Fruit fly (Drosophila melanogaster) whole organism, adult: ENCODE data around the gene b6.

Source experiments
- CG11617 ChIP-seq: fragments of 200-800 bp; sonication (Bioruptor generic); optimal IDR thresholded peaks from 2 replicates; lab custom pipeline; 2017; ENCODE audit warnings: mild to moderate bottlenecking, missing biosample characterization, missing genetic modification reagents, missing genetic modification characterization
- CG12768 ChIP-seq: fragments of 200-800 bp; sonication (Bioruptor generic); optimal IDR thresholded peaks from 2 replicates; lab custom pipeline; 2017; ENCODE audit warnings: missing biosample characterization, missing genetic modification characterization, mild to moderate bottlenecking, moderate library complexity, missing genetic modification reagents
- CG14711 ChIP-seq: fragments of 200-800 bp; sonication (Bioruptor generic); optimal IDR thresholded peaks from 2 replicates; lab custom pipeline; 2018; ENCODE audit warnings: missing biosample characterization, mild to moderate bottlenecking, missing genetic modification characterization, moderate library complexity
- CG1620 ChIP-seq: fragments of 200-800 bp; sonication (Bioruptor generic); optimal IDR thresholded peaks from 2 replicates; lab custom pipeline; 2016; ENCODE audit warnings: missing biosample characterization, missing genetic modification characterization
- CG33017 ChIP-seq: fragments of 200-800 bp; sonication (Bioruptor generic); optimal IDR thresholded peaks from 2 replicates; lab custom pipeline; 2018; ENCODE audit warnings: missing biosample characterization, mild to moderate bottlenecking, missing genetic modification characterization, moderate library complexity
- CG5204 ChIP-seq: fragments of 200-800 bp; sonication (Bioruptor generic); optimal IDR thresholded peaks from 2 replicates; lab custom pipeline; 2016; ENCODE audit warnings: missing biosample characterization, missing genetic modification characterization
- CG7045 ChIP-seq: fragments of 200-800 bp; sonication (Bioruptor generic); optimal IDR thresholded peaks from 2 replicates; lab custom pipeline; 2017; ENCODE audit warnings: missing biosample characterization, mild to moderate bottlenecking, missing genetic modification characterization
- CG7101 ChIP-seq: fragments of 200-800 bp; sonication (Bioruptor generic); optimal IDR thresholded peaks from 2 replicates; lab custom pipeline; 2018; ENCODE audit warnings: missing biosample characterization, mild to moderate bottlenecking, missing genetic modification characterization, moderate library complexity
- Crg-1 ChIP-seq: fragments of 200-800 bp; sonication (Bioruptor generic); optimal IDR thresholded peaks from 2 replicates; lab custom pipeline; 2016; ENCODE audit warnings: missing biosample characterization, missing genetic modification characterization
- Hr96 ChIP-seq: fragments of 200-800 bp; sonication (Bioruptor generic); optimal IDR thresholded peaks from 2 replicates; lab custom pipeline; 2016; ENCODE audit warnings: missing biosample characterization, missing genetic modification characterization
- Mnt ChIP-seq: fragments of 200-800 bp; sonication (Bioruptor generic); optimal IDR thresholded peaks from 2 replicates; lab custom pipeline; 2016; ENCODE audit warnings: missing biosample characterization, mild to moderate bottlenecking, missing genetic modification characterization
- bab1 ChIP-seq: fragments of 200-800 bp; sonication (Bioruptor generic); optimal IDR thresholded peaks from 3 replicates; lab custom pipeline; 2019; ENCODE audit warnings: missing biosample characterization, mild to moderate bottlenecking, missing genetic modification characterization, moderate library complexity
- cic ChIP-seq: fragments of 200-800 bp; sonication (Bioruptor generic); optimal IDR thresholded peaks from 2 replicates; lab custom pipeline; 2017; ENCODE audit warnings: missing biosample characterization, mild to moderate bottlenecking, missing genetic modification characterization, moderate library complexity
- cnc ChIP-seq, 2 experiments: fragments of >200 bp; optimal IDR thresholded peaks; 2 replicates each; lab custom pipeline; 2017
- kay ChIP-seq: fragments of 200-800 bp; sonication (Bioruptor generic); peaks from one replicate; lab custom pipeline; 2016; ENCODE audit warnings: missing biosample characterization, missing genetic modification characterization, borderline replicate concordance
- ovo ChIP-seq: fragments of 200-800 bp; sonication (Bioruptor generic); optimal IDR thresholded peaks from 2 replicates; lab custom pipeline; 2016; ENCODE audit warnings: missing biosample characterization, missing genetic modification characterization
- pad ChIP-seq: fragments of 200-800 bp; sonication (Bioruptor generic); optimal IDR thresholded peaks from 3 replicates; lab custom pipeline; 2017; ENCODE audit warnings: missing biosample characterization, missing genetic modification characterization, mild to moderate bottlenecking, moderate library complexity, missing genetic modification reagents
- toe ChIP-seq: fragments of 200-800 bp; sonication (Bioruptor generic); optimal IDR thresholded peaks from 2 replicates; lab custom pipeline; 2016; ENCODE audit warnings: missing biosample characterization, missing genetic modification characterization

Gene b6

DNA sequence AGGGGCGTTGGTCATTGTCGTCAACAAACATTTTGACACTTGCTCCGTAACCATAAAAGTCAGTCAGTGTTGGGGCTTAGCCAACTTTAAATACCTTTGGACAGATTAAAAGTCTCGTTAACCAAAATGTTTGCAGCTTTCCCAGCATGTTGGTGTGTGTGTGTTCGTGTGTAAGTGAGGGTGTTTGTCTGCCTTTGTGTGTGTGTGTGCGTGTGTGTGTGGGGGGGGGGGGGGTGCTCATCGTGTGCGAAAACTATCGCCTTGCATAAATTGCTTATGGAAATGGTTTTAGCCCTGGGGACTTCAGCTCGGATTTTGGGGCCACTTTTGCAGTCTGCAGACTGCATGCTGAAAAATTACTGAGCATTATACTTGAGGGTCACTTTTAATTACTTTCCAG, 28.4 kb downstream of the b6 start:
- TF ChIP-seq CG1620 (GFP tag; lab: Kevin White, UChicago) (no peak), CG12768 (GFP tag; lab: Kevin White, UChicago) (no peak), Hr96 (no peak), CG7101 (tag; lab: Kevin White, UChicago) (no peak), Mnt (GFP tag; lab: Kevin White, UChicago) (no peak), CG7045 (GFP tag; lab: Kevin White, UChicago) (no peak), CG5204 (GFP tag; lab: Kevin White, UChicago) (no peak), bab1 (GFP tag; lab: Kevin White, UChicago) (no peak), Crg-1 (GFP tag; lab: Kevin White, UChicago) (no peak)

DNA sequence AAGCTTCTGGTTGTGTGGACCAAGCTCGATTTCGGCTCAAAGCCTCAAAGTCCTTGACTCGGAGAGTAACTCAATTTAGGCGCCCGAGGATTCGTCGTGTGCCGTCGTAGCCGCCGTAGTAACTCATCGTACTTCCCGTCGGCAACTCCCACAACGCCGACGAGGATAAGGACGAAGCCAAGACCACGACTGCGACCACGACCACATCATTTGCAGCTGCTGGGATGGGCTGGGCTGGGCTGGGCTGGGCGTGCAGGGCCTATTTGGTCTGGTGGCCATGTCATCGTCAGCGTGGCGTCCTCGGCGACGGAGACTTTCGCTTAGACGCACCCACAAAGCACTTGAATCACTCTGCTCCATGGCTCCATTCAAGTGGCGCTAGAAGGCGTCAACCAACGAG, 48.7 kb downstream of the b6 start:
- TF ChIP-seq Mnt (GFP tag; lab: Kevin White, UChicago) (no peak), ovo (GFP tag; lab: Kevin White, UChicago) (no peak), Crg-1 (GFP tag; lab: Kevin White, UChicago) (no peak), cic (GFP tag; lab: Kevin White, UChicago) (no peak), CG33017 (tag; lab: Kevin White, UChicago) (no peak), CG1620 (GFP tag; lab: Kevin White, UChicago) (no peak), CG11617 (GFP tag; lab: Kevin White, UChicago) (no peak), CG7045 (GFP tag; lab: Kevin White, UChicago) (no peak), bab1 (GFP tag; lab: Kevin White, UChicago) (no peak), pad (GFP tag; lab: Kevin White, UChicago) (no peak), CG12768 (GFP tag; lab: Kevin White, UChicago) (no peak), cnc (optimal IDR thresholded peaks at IDR 0.05; lab: Kevin White, UChicago) (no peak), CG7101 (tag; lab: Kevin White, UChicago) (no peak), Hr96 (no peak), kay (GFP tag; lab: Kevin White, UChicago) (no peak), toe (GFP tag; lab: Kevin White, UChicago) (no peak), CG5204 (GFP tag; lab: Kevin White, UChicago) (no peak), CG14711 (tag; lab: Kevin White, UChicago) (no peak)
